Worm (Caenorhabditis elegans): Measurements from ENCODE around the gene srh-298.

srh-298 gene

ce11 chrV:17845370-17845967, 26.8 kb downstream of the srh-298 start (continued):
- TF ChIP-seq ztf-18 (tag; optimal IDR thresholded peaks at IDR 0.05) (no peak), xnd-1 (tag; optimal IDR thresholded peaks at IDR 0.05) (no peak), dpl-1 (GFP tag; optimal IDR thresholded peaks at IDR 0.05) (no peak), lir-1 (GFP tag; conservative IDR thresholded peaks at IDR 0.05) (no peak), dox-1 (GFP tag; IDR thresholded peaks at IDR 0.05) (peak; percentile 41; the same call in 1 of the 2 replicates), F49E8.2 (tag; optimal IDR thresholded peaks at IDR 0.05; ENCODE audit: insufficient read depth) (no peak), ztf-6 (GFP tag; IDR thresholded peaks at IDR 0.05) (no peak), ztf-3 (GFP tag; optimal IDR thresholded peaks at IDR 0.05) (no peak), him-1 (tag; optimal IDR thresholded peaks at IDR 0.05) (no peak), pha-4 (tag; optimal IDR thresholded peaks at IDR 0.05) (no peak), fkh-3 (tag; optimal IDR thresholded peaks at IDR 0.05) (no peak), bed-2 (GFP tag; IDR thresholded peaks at IDR 0.05) (no peak), nhr-90 (tag; optimal IDR thresholded peaks at IDR 0.05) (no peak), dpff-1 (tag; optimal IDR thresholded peaks at IDR 0.05) (no peak), ztf-25 (GFP tag; IDR thresholded peaks at IDR 0.05) (no peak), sdz-38 (tag; optimal IDR thresholded peaks at IDR 0.05) (no peak), aptf-2 (GFP tag; conservative IDR thresholded peaks at IDR 0.05) (no peak), ama-1 (optimal IDR thresholded peaks at IDR 0.05) (no peak), ama-1 (GFP tag; optimal IDR thresholded peaks at IDR 0.05) (peak in 1 of 2 experiments; percentile 40), tbp1 (GFP tag; optimal IDR thresholded peaks at IDR 0.05) (peak; percentile 27), lsl-1 (GFP tag; optimal IDR thresholded peaks at IDR 0.05) (peak; percentile 23), C06A6.2 (GFP tag; conservative IDR thresholded peaks at IDR 0.05) (no peak), K12H6.12 (tag; optimal IDR thresholded peaks at IDR 0.05) (no peak), F52B5.7 (tag; optimal IDR thresholded peaks at IDR 0.05) (no peak), Y56A3A.18 (GFP tag; IDR thresholded peaks at IDR 0.05) (no peak; the same call in 1 of the 2 replicates), rcor-1 (GFP tag; IDR thresholded peaks at IDR 0.05) (no peak), mxl-1 (tag; optimal IDR thresholded peaks at IDR 0.05) (no peak), ekl-4 (GFP tag; IDR thresholded peaks at IDR 0.05) (0 out of 2 replicates have a peak, but pooled peaks have one; percentile 58), B0336.3 (GFP tag; IDR thresholded peaks at IDR 0.05) (0 out of 2 replicates have a peak, but pooled peaks have one; percentile 36), die-1 (tag; optimal IDR thresholded peaks at IDR 0.05) (no peak), lin-40 (tag; optimal IDR thresholded peaks at IDR 0.05) (no peak), repo-1 (tag; optimal IDR thresholded peaks at IDR 0.05) (no peak), unc-62 (GFP tag; optimal IDR thresholded peaks at IDR 0.05) (no peak), K11D2.4 (GFP tag; IDR thresholded peaks at IDR 0.05) (no peak), madf-3 (GFP tag; IDR thresholded peaks at IDR 0.05) (peak; percentile 58; the same call in 1 of the 2 replicates), atf-7 (tag; optimal IDR thresholded peaks at IDR 0.05) (peak; percentile 68), snpc-4 (GFP tag; optimal IDR thresholded peaks at IDR 0.05) (no peak), snpc-4 (tag; optimal IDR thresholded peaks at IDR 0.05) (no peak), ztf-22 (GFP tag; optimal IDR thresholded peaks at IDR 0.05) (no peak), aptf-3 (GFP tag; IDR thresholded peaks at IDR 0.05) (no peak), nhr-179 (tag; optimal IDR thresholded peaks at IDR 0.05) (no peak), nfya-1 (tag; optimal IDR thresholded peaks at IDR 0.05; ENCODE audit: borderline replicate concordance, insufficient read depth) (no peak), egrh-3 (GFP tag; IDR thresholded peaks at IDR 0.05) (no peak), F55B11.4 (tag; optimal IDR thresholded peaks at IDR 0.05; ENCODE audit: borderline replicate concordance, insufficient read depth) (no peak), sea-2 (GFP tag; IDR thresholded peaks at IDR 0.05) (no peak), T26A5.8 (tag; optimal IDR thresholded peaks at IDR 0.05) (no peak), egl-18 (GFP tag; IDR thresholded peaks at IDR 0.05) (no peak), nfyb-1 (GFP tag; IDR thresholded peaks at IDR 0.05) (no peak), attf-5 (GFP tag; optimal IDR thresholded peaks at IDR 0.05) (no peak), F57A8.1 (GFP tag; optimal IDR thresholded peaks at IDR 0.05) (no peak)
